Worm (Caenorhabditis elegans) whole organism, L3 larva: ENCODE results near the gene sulp-5.

ENCODE experiments used
- ceh-9 ChIP-seq: sonication (generic microtip); optimal IDR thresholded peaks from 2 replicates; lab custom pipeline; 2018; ENCODE audit warnings: missing biosample characterization, missing genetic modification characterization
- daf-12 ChIP-seq: fragments of 150-350 bp; optimal IDR thresholded peaks from 2 replicates; lab custom pipeline; 2014; ENCODE audit warnings: missing biosample characterization, missing genetic modification reagents, missing genetic modification characterization
- egl-27 ChIP-seq: sonication (generic microtip); optimal IDR thresholded peaks from 4 replicates; lab custom pipeline; 2017; ENCODE audit warnings: missing biosample characterization, missing genetic modification reagents, missing genetic modification characterization
- elt-3 ChIP-seq, 3 experiments: fragments of 150-350 bp in 1 of 3; sonication (generic microtip) in 2 of 3; optimal IDR thresholded peaks; 2 replicates in 2 of 3; 4 replicates in 1 of 3; lab custom pipeline; 2014 to 2017; ENCODE audit warnings: missing biosample characterization in 3 of 3, missing genetic modification characterization in 3 of 3
- lin-39 ChIP-seq: fragments of 150-350 bp; optimal IDR thresholded peaks from 2 replicates; lab custom pipeline; 2018; ENCODE audit warnings: missing biosample characterization, missing genetic modification reagents, missing genetic modification characterization
- nhr-77 ChIP-seq: fragments of 150-350 bp; optimal IDR thresholded peaks from 2 replicates; lab custom pipeline; 2014; ENCODE audit warnings: missing biosample characterization, missing genetic modification characterization
- pha-4 ChIP-seq: fragments of 150-350 bp; optimal IDR thresholded peaks from 2 replicates; lab custom pipeline; 2014; ENCODE audit warnings: missing biosample characterization, missing genetic modification reagents, missing genetic modification characterization

- TF ChIP-seq daf-12 (tag; lab: Kevin White, UChicago) (no peak), elt-3 (tag; optimal IDR thresholded peaks at IDR 0.05; lab: Kevin White, UChicago) (no peak), nhr-77 (tag; lab: Kevin White, UChicago) (no peak), pha-4 (tag; lab: Kevin White, UChicago) (peak; percentile 36), egl-27 (tag; lab: Kevin White, UChicago) (no peak), ceh-9 (no peak), lin-39 (tag; lab: Kevin White, UChicago) (no peak)
These were observed 17.8 kb upstream of the sulp-5 start for ce11 chrV:11861880-11862544.
